Worm (Caenorhabditis elegans) whole organism, early embryonic: Measurements from ENCODE around the gene kin-20.

Experiments used
- B0310.2 ChIP-seq: sonication (generic microtip); optimal IDR thresholded peaks from 2 replicates; lab custom pipeline; 2016; ENCODE audit warnings: mild to moderate bottlenecking, missing genetic modification characterization, missing compliant biosample characterization
- F13C5.2 ChIP-seq: sonication (generic microtip); optimal IDR thresholded peaks from 2 replicates; lab custom pipeline; 2017; ENCODE audit warnings: mild to moderate bottlenecking, missing genetic modification characterization, inconsistent platforms, missing compliant biosample characterization
- aly-1 ChIP-seq: sonication (generic microtip); optimal IDR thresholded peaks from 2 replicates; lab custom pipeline; 2016; ENCODE audit warnings: missing genetic modification characterization, missing compliant biosample characterization
- ama-1 ChIP-seq: fragments of 150-350 bp; optimal IDR thresholded peaks from 2 replicates; lab custom pipeline; 2014
- ceh-13 ChIP-seq: fragments of 200-800 bp; sonication (Bioruptor generic); optimal IDR thresholded peaks from 2 replicates; lab custom pipeline; 2018; ENCODE audit warnings: mild to moderate bottlenecking, missing genetic modification characterization, missing compliant biosample characterization
- ceh-36 ChIP-seq: sonication (generic microtip); optimal IDR thresholded peaks from 2 replicates; lab custom pipeline; 2016; ENCODE audit warnings: missing genetic modification characterization, inconsistent platforms, missing compliant biosample characterization
- ets-7 ChIP-seq: sonication (generic microtip); optimal IDR thresholded peaks from 2 replicates; lab custom pipeline; 2016; ENCODE audit warnings: missing genotype, missing genetic modification characterization, missing compliant biosample characterization
- flt-1 ChIP-seq: fragments of 200-800 bp; sonication (Bioruptor generic); IDR thresholded peaks from 2 replicates; pipeline ENCODE4 v1.3.6; 2022; ENCODE audit warnings: missing genetic modification characterization, missing compliant biosample characterization
- hmbx-1 ChIP-seq: sonication (generic microtip); optimal IDR thresholded peaks from 2 replicates; lab custom pipeline; 2016; ENCODE audit warnings: mild to moderate bottlenecking, missing genetic modification characterization, missing compliant biosample characterization
- hmg-4 ChIP-seq: fragments of 200-800 bp; sonication (Bioruptor generic); optimal IDR thresholded peaks from 2 replicates; lab custom pipeline; 2018; ENCODE audit warnings: mild to moderate bottlenecking, missing genetic modification characterization, missing compliant biosample characterization
- hnd-1 ChIP-seq: sonication (generic microtip); optimal IDR thresholded peaks from 2 replicates; lab custom pipeline; 2016; ENCODE audit warnings: missing genetic modification characterization, missing compliant biosample characterization
- pes-1 ChIP-seq: fragments of 200-800 bp; sonication (Bioruptor generic); IDR thresholded peaks from 2 replicates; pipeline ENCODE4 v1.3.6; 2022; ENCODE audit warnings: missing genetic modification reagents, missing genetic modification characterization, missing compliant biosample characterization
- scrt-1 ChIP-seq: fragments of 200-800 bp; sonication (Bioruptor generic); IDR thresholded peaks from 2 replicates; pipeline ENCODE4 v1.3.6; 2022; ENCODE audit warnings: missing genetic modification characterization, missing compliant biosample characterization
- sea-1 ChIP-seq: fragments of 200-800 bp; sonication (Bioruptor generic); conservative IDR thresholded peaks from 2 replicates; pipeline ENCODE4 v1.3.6; 2022; ENCODE audit warnings: missing genetic modification characterization, missing compliant biosample characterization
- tbx-11 ChIP-seq: fragments of 200-800 bp; sonication (Bioruptor generic); IDR thresholded peaks from 2 replicates; pipeline ENCODE4 v1.3.6; 2022; ENCODE audit warnings: missing genetic modification characterization, missing compliant biosample characterization
- tbx-37 ChIP-seq: fragments of 200-800 bp; sonication (Bioruptor generic); conservative IDR thresholded peaks from 2 replicates; pipeline ENCODE4 v1.3.6; 2022; ENCODE audit warnings: missing genetic modification reagents, missing genetic modification characterization, missing compliant biosample characterization
- tra-4 ChIP-seq: sonication (generic microtip); optimal IDR thresholded peaks from 2 replicates; lab custom pipeline; 2017; ENCODE audit warnings: missing genetic modification characterization, missing compliant biosample characterization

kin-20 gene

DNA sequence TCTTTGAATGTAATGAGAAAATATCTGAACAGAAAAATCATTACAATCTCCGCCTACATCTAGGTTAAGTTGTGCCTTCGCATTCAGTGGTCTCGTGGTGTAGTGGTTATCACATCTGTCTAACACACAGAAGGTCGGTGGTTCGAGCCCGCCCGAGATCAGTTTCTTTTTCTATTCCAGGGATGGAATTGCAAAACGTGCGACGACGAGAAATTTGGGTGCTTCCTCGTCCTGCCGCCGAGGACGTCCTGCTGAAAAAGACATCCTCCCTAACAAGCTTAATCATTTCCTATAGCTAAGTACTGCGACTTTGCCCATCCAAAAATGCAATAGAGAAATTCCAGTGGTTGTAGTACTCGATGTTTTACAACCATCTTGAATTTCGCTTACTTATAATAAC lies 41.5 kb downstream of the kin-20 start:
- no peak; the same call in 1 of the 2 replicates for TF ChIP-seq flt-1 (GFP tag; lab: Robert Waterston, UW)
- peak; percentile 1 for TF ChIP-seq hmg-4 (GFP tag; lab: Kevin White, UChicago)
- TF ChIP-seq ceh-13 (GFP tag; lab: Kevin White, UChicago): no peak
- TF ChIP-seq sea-1 (GFP tag; lab: Robert Waterston, UW): no peak
- TF ChIP-seq tra-4 (tag; lab: Kevin White, UChicago): no peak
- TF ChIP-seq hnd-1 (tag; lab: Kevin White, UChicago): no peak
- TF ChIP-seq tbx-11 (GFP tag; lab: Robert Waterston, UW): no peak
- peak; percentile 23 for TF ChIP-seq aly-1 (tag; lab: Kevin White, UChicago)
- no peak for TF ChIP-seq B0310.2 (tag; lab: Kevin White, UChicago)
- TF ChIP-seq ceh-36 (tag; lab: Kevin White, UChicago): no peak

DNA sequence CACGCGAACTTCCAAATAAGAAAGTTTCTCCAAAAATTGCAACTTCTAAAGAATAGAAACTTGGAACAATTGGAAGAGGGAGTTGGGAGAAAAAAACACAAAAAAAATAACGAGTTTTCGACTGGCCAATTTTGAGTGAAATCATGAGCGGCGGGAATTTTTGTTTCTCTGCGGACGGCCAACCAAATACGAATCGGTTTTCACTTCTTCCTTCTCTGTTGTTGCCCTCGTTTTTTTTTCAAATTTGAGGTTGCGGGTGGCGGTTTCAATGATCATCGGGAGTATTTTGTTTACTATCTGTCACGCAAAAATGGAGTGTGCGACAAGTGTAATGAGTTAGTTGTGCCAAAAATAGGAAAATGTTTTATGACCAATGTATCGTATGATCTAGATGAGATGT lies 43.9 kb downstream of the kin-20 start:
- no peak for TF ChIP-seq hmbx-1 (tag; lab: Kevin White, UChicago)
- TF ChIP-seq hnd-1 (tag; lab: Kevin White, UChicago): no peak
- no peak for TF ChIP-seq scrt-1 (GFP tag; lab: Robert Waterston, UW)
- no peak for TF ChIP-seq ceh-13 (GFP tag; lab: Kevin White, UChicago)
- TF ChIP-seq B0310.2 (tag; lab: Kevin White, UChicago): no peak
- no peak for TF ChIP-seq hmg-4 (GFP tag; lab: Kevin White, UChicago)
- TF ChIP-seq tra-4 (tag; lab: Kevin White, UChicago): no peak
- no peak for TF ChIP-seq ceh-36 (tag; lab: Kevin White, UChicago)
- no peak for TF ChIP-seq tbx-37 (GFP tag; lab: Robert Waterston, UW)
- no peak for TF ChIP-seq ets-7 (tag; lab: Kevin White, UChicago)
- no peak for TF ChIP-seq tbx-11 (GFP tag; lab: Robert Waterston, UW)
- TF ChIP-seq sea-1 (GFP tag; lab: Robert Waterston, UW): no peak
- no peak for TF ChIP-seq pes-1 (GFP tag; lab: Robert Waterston, UW)
- no peak for TF ChIP-seq F13C5.2 (tag; lab: Kevin White, UChicago)

DNA sequence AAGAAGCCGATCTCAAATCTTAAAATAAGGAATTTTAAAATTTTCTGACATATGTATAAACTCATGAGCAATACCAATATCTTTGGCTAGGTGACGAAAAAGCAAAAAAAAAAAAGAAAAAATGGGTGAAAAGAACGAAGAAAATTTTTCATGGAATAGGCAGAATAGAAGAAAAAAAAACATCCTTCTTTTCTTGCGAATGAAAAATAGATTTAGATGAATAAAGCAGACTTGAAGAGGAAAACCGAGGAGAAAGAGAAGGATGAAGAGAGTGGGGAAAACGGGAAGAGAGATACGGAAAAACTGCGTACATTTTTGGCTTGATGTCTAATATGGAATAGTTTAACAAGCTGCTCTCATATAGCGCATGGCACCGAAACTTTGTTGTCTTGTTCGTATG lies 45.8 kb downstream of the kin-20 start:
- TF ChIP-seq B0310.2 (tag; lab: Kevin White, UChicago) (no peak), ama-1 (lab: Kevin White, UChicago) (no peak), pes-1 (GFP tag; lab: Robert Waterston, UW) (no peak), ets-7 (tag; lab: Kevin White, UChicago) (no peak), sea-1 (GFP tag; lab: Robert Waterston, UW) (no peak), hmg-4 (GFP tag; lab: Kevin White, UChicago) (no peak)

DNA sequence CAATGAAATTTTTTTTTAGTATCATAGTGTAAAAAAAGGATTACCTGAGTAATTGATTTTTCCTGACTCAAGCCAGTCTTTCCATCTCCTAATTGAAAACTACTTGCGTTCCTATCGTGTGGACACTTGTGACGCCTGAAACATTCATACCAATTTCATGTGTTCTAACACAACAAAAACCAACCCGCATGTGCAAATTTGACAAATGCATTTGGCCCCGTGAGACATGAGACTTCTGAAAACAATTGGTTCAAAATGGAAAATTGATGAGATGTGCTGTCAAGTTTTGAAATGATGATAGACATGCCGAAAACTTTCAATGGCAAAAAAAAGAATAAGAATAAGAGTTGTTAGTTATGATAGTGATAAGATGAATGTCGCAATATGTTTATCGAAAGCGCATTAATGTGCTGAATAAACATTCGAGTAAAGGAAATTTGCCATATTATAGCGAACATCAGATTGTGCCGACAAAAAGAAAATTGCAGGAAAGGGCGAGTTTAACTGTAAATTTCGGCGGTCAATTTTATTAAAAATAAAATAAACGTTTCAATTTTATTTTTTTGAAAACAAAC lies 47.1 kb downstream of the kin-20 start, which contains the start of gene H03A11.2:
TSS of gene H03A11.2 (minus strand) at position 252 of the 575 bp plus-strand sequence.
- no peak for TF ChIP-seq hmg-4 (GFP tag; lab: Kevin White, UChicago)
- TF ChIP-seq F13C5.2 (tag; lab: Kevin White, UChicago): no peak
- TF ChIP-seq aly-1 (tag; lab: Kevin White, UChicago): no peak
- no peak for TF ChIP-seq hmbx-1 (tag; lab: Kevin White, UChicago)
- no peak for TF ChIP-seq ets-7 (tag; lab: Kevin White, UChicago)
- no peak for TF ChIP-seq sea-1 (GFP tag; lab: Robert Waterston, UW)
- no peak for TF ChIP-seq tra-4 (tag; lab: Kevin White, UChicago)
- no peak for TF ChIP-seq tbx-11 (GFP tag; lab: Robert Waterston, UW)
- no peak for TF ChIP-seq ceh-36 (tag; lab: Kevin White, UChicago)
- no peak for TF ChIP-seq flt-1 (GFP tag; lab: Robert Waterston, UW)
- no peak for TF ChIP-seq ama-1 (lab: Kevin White, UChicago)
- TF ChIP-seq B0310.2 (tag; lab: Kevin White, UChicago): no peak
- TF ChIP-seq hnd-1 (tag; lab: Kevin White, UChicago): no peak
- TF ChIP-seq ceh-13 (GFP tag; lab: Kevin White, UChicago): no peak
- TF ChIP-seq scrt-1 (GFP tag; lab: Robert Waterston, UW): no peak
- TF ChIP-seq pes-1 (GFP tag; lab: Robert Waterston, UW): no peak
- no peak for TF ChIP-seq tbx-37 (GFP tag; lab: Robert Waterston, UW)

DNA sequence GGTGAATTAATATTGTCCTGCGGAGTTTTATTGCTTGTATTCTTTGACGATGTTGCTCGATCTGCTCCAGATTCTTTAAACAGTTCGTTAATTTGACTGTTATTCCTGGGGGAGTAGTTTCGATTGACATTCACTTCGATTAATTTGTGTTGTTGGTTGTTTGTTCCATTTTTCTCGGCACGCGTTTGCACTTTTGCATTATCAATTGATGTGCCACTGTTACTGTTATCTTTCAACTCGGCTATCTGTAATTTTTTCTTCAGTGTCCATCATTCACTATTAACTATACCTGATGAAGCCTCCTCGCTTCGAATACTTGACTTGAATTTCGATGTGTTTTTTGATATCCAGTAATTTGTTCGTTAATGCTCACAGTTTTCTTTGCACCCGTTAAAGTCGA lies 48.4 kb downstream of the kin-20 start:
- no peak for TF ChIP-seq hmbx-1 (tag; lab: Kevin White, UChicago)
- no peak for TF ChIP-seq tra-4 (tag; lab: Kevin White, UChicago)
- TF ChIP-seq hnd-1 (tag; lab: Kevin White, UChicago): no peak
- no peak for TF ChIP-seq tbx-37 (GFP tag; lab: Robert Waterston, UW)
- no peak for TF ChIP-seq scrt-1 (GFP tag; lab: Robert Waterston, UW)
- no peak for TF ChIP-seq hmg-4 (GFP tag; lab: Kevin White, UChicago)

DNA sequence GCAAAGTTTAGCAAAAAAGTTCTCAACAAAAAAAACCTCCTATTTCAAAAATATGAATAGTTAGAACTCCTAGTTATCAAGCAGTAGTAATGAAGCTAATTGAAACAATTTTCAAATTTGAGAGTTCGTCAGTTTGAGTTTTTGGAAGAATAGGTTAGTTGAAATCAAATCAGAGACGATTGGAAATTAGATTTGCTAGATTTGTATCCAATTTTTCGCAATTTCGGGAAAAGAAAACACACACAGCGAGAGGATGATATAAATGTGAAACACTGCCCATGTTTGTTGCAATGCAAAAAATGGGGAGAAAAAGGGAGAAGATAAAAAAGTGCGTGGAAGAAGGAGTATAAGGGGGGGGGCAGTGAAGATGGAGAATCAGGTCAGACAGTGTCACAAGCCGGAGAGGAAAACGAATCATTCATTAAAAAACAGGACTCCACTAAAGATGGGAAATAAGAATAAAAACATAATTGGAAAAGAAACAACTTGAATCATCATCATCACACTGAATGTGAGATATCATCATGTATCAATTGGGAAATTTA lies 52.3 kb downstream of the kin-20 start:
- TF ChIP-seq tbx-11 (GFP tag; lab: Robert Waterston, UW) (no peak), sea-1 (GFP tag; lab: Robert Waterston, UW) (no peak), flt-1 (GFP tag; lab: Robert Waterston, UW) (no peak), ceh-13 (GFP tag; lab: Kevin White, UChicago) (no peak), ets-7 (tag; lab: Kevin White, UChicago) (no peak), hmbx-1 (tag; lab: Kevin White, UChicago) (no peak), ceh-36 (tag; lab: Kevin White, UChicago) (no peak), ama-1 (lab: Kevin White, UChicago) (no peak), scrt-1 (GFP tag; lab: Robert Waterston, UW) (no peak), hnd-1 (tag; lab: Kevin White, UChicago) (no peak), aly-1 (tag; lab: Kevin White, UChicago) (no peak), F13C5.2 (tag; lab: Kevin White, UChicago) (no peak), B0310.2 (tag; lab: Kevin White, UChicago) (no peak), tbx-37 (GFP tag; lab: Robert Waterston, UW) (no peak), tra-4 (tag; lab: Kevin White, UChicago) (no peak), hmg-4 (GFP tag; lab: Kevin White, UChicago) (no peak), pes-1 (GFP tag; lab: Robert Waterston, UW) (no peak)
